Fruit fly (Drosophila melanogaster) whole organism, embryonic: ENCODE data around the gene CG32271.
A peak's percentile ranks its signal among the peaks of the same experiment; 100 is the strongest.

Experiments
- Awh ChIP-seq: fragments of 200-800 bp; sonication (Bioruptor generic); IDR thresholded peaks from 2 replicates; pipeline ENCODE4, ENCODE4 v1.3.6; 2022; ENCODE audit warnings: missing biosample characterization, missing genetic modification characterization
- B-H1 ChIP-seq: fragments of 200-800 bp; sonication (Bioruptor generic); IDR thresholded peaks from 3 replicates; pipeline ENCODE4 v1.3.6; 2022; ENCODE audit warnings: missing biosample characterization, missing genetic modification characterization
- Bdp1 ChIP-seq: fragments of 200-800 bp; sonication (Bioruptor generic); optimal IDR thresholded peaks from 3 replicates; lab custom pipeline; 2016; ENCODE audit warnings: missing biosample characterization, missing genetic modification characterization
- C15 ChIP-seq: fragments of 200-800 bp; sonication (Bioruptor generic); IDR thresholded peaks from 3 replicates; pipeline ENCODE4 v1.3.6; 2022; ENCODE audit warnings: missing biosample characterization, missing genetic modification characterization
- CG10209 ChIP-seq: fragments of 200-800 bp; sonication (Bioruptor generic); optimal IDR thresholded peaks from 3 replicates; lab custom pipeline; 2017; ENCODE audit warnings: missing biosample characterization, mild to moderate bottlenecking, missing genetic modification characterization, missing genetic modification reagents
- CG1024 ChIP-seq: fragments of 200-800 bp; sonication (Bioruptor generic); IDR thresholded peaks from 2 replicates; pipeline ENCODE4 v1.3.6; 2022; ENCODE audit warnings: missing biosample characterization, missing genetic modification characterization
- CG11696 ChIP-seq: fragments of 200-800 bp; sonication (Bioruptor generic); IDR thresholded peaks from 2 replicates; pipeline ENCODE4 v1.3.6; 2022; ENCODE audit warnings: missing biosample characterization, missing genetic modification characterization
- CG12155 ChIP-seq: fragments of 200-800 bp; sonication (Bioruptor generic); optimal IDR thresholded peaks from 3 replicates; lab custom pipeline; 2016; ENCODE audit warnings: missing biosample characterization, missing genetic modification characterization
- CG17829 ChIP-seq: fragments of 200-800 bp; optimal IDR thresholded peaks from 2 replicates; lab custom pipeline; 2019; ENCODE audit warnings: missing biosample characterization, mild to moderate bottlenecking, missing genetic modification characterization, moderate library complexity
- CG1832 ChIP-seq: fragments of 200-800 bp; sonication (Bioruptor generic); optimal IDR thresholded peaks from 2 replicates; lab custom pipeline; 2017; ENCODE audit warnings: missing biosample characterization, mild to moderate bottlenecking, missing genetic modification characterization, inconsistent platforms
- CG2120 ChIP-seq: fragments of 200-800 bp; sonication (Bioruptor generic); optimal IDR thresholded peaks from 3 replicates; lab custom pipeline; 2016; ENCODE audit warnings: missing biosample characterization, missing genetic modification characterization
- CG30020 ChIP-seq: fragments of 200-800 bp; optimal IDR thresholded peaks from 2 replicates; lab custom pipeline; 2019; ENCODE audit warnings: missing biosample characterization, mild to moderate bottlenecking, missing genetic modification characterization, moderate library complexity
- CG4820 ChIP-seq: fragments of 200-800 bp; sonication (Bioruptor generic); optimal IDR thresholded peaks from 3 replicates; lab custom pipeline; 2016; ENCODE audit warnings: missing biosample characterization, missing genetic modification characterization
- CG4854 ChIP-seq: fragments of 200-800 bp; sonication (Bioruptor generic); optimal IDR thresholded peaks from 2 replicates; lab custom pipeline; 2016; ENCODE audit warnings: missing biosample characterization, missing genetic modification characterization, inconsistent platforms
- CG6683 ChIP-seq: fragments of 200-800 bp; sonication (Bioruptor generic); optimal IDR thresholded peaks from 2 replicates; lab custom pipeline; 2017; ENCODE audit warnings: missing biosample characterization, mild to moderate bottlenecking, missing genetic modification characterization, missing genetic modification reagents
- CG7745 ChIP-seq: fragments of 200-800 bp; sonication (Bioruptor generic); optimal IDR thresholded peaks from 2 replicates; lab custom pipeline; 2018; ENCODE audit warnings: missing biosample characterization, mild to moderate bottlenecking, missing genetic modification characterization, moderate library complexity
- CG9797 ChIP-seq: fragments of 200-800 bp; sonication (Bioruptor generic); optimal IDR thresholded peaks from 3 replicates; lab custom pipeline; 2018; ENCODE audit warnings: missing biosample characterization, mild to moderate bottlenecking, missing genetic modification characterization
- D ChIP-seq, 2 experiments: fragments of 200-800 bp in 1 of 2; fragments of >200 bp in 1 of 2; sonication (Bioruptor generic) in 1 of 2; optimal IDR thresholded peaks; 2 replicates in 1 of 2; 3 replicates in 1 of 2; lab custom pipeline; 2017; ENCODE audit warnings: mild to moderate bottlenecking in 1 of 2, missing biosample characterization in 1 of 2, missing genetic modification characterization in 1 of 2, missing genetic modification reagents in 1 of 2
- Drgx ChIP-seq: fragments of 200-800 bp; sonication (Bioruptor generic); IDR thresholded peaks from 2 replicates; pipeline ENCODE4 v1.3.6; 2022; ENCODE audit warnings: missing biosample characterization, missing genetic modification characterization
- Ets65A ChIP-seq: fragments of 200-800 bp; sonication (Bioruptor generic); peaks from one replicate; lab custom pipeline; 2016; ENCODE audit warnings: missing biosample characterization, missing genetic modification characterization
- Gug ChIP-seq: fragments of 200-800 bp; sonication (Bioruptor generic); IDR thresholded peaks from 4 replicates; pipeline ENCODE4 v1.3.6; 2022; ENCODE audit warnings: missing biosample characterization, missing genetic modification characterization
- HHEX ChIP-seq: fragments of 200-800 bp; sonication (Bioruptor generic); optimal IDR thresholded peaks from 3 replicates; lab custom pipeline; 2017; ENCODE audit warnings: missing biosample characterization, mild to moderate bottlenecking, missing genetic modification characterization, missing genetic modification reagents
- HLH3B ChIP-seq: fragments of 200-800 bp; sonication (Bioruptor generic); IDR thresholded peaks from 2 replicates; pipeline ENCODE4 v1.3.6; 2022; ENCODE audit warnings: missing biosample characterization, missing genetic modification characterization
- Hmr ChIP-seq: fragments of 200-800 bp; sonication (Bioruptor generic); optimal IDR thresholded peaks from 3 replicates; lab custom pipeline; 2017; ENCODE audit warnings: mild to moderate bottlenecking, missing biosample characterization, missing genetic modification reagents, missing genetic modification characterization
- Hr51 ChIP-seq, 2 experiments: fragments of 200-800 bp; sonication (Bioruptor generic); optimal IDR thresholded peaks; 2 replicates in 1 of 2; 3 replicates in 1 of 2; lab custom pipeline; 2016 to 2018; ENCODE audit warnings: missing biosample characterization in 2 of 2, missing genetic modification characterization in 2 of 2, mild to moderate bottlenecking in 1 of 2, moderate library complexity in 1 of 2
- Lim3 ChIP-seq: fragments of 200-800 bp; sonication (Bioruptor generic); IDR thresholded peaks from 2 replicates; pipeline ENCODE4 v1.3.6; 2022; ENCODE audit warnings: missing biosample characterization, missing genetic modification characterization
- Nf-YC ChIP-seq: fragments of 200-800 bp; optimal IDR thresholded peaks from 3 replicates; lab custom pipeline; 2019; ENCODE audit warnings: missing biosample characterization, mild to moderate bottlenecking, missing genetic modification characterization, moderate library complexity
- NfI ChIP-seq: fragments of 200-800 bp; sonication (Bioruptor generic); optimal IDR thresholded peaks from 3 replicates; lab custom pipeline; 2018; ENCODE audit warnings: missing biosample characterization, mild to moderate bottlenecking, missing genetic modification characterization, moderate library complexity
- PHDP ChIP-seq: fragments of 200-800 bp; sonication (Bioruptor generic); optimal IDR thresholded peaks from 3 replicates; lab custom pipeline; 2018; ENCODE audit warnings: missing biosample characterization, mild to moderate bottlenecking, missing genetic modification characterization, moderate library complexity
- Sry-δ ChIP-seq: fragments of 200-800 bp; sonication (Bioruptor generic); optimal IDR thresholded peaks from 2 replicates; lab custom pipeline; 2016; ENCODE audit warnings: missing biosample characterization, missing genetic modification characterization
- Vsx1 ChIP-seq: fragments of 200-800 bp; sonication (Bioruptor generic); optimal IDR thresholded peaks from 2 replicates; lab custom pipeline; 2017; ENCODE audit warnings: missing biosample characterization, mild to moderate bottlenecking, missing genetic modification characterization, missing genetic modification reagents
- YL-1 ChIP-seq: fragments of 200-800 bp; sonication (Bioruptor generic); optimal IDR thresholded peaks from 3 replicates; lab custom pipeline; 2017; ENCODE audit warnings: missing biosample characterization, mild to moderate bottlenecking, missing genetic modification characterization
- ac ChIP-seq: fragments of 200-800 bp; sonication (Bioruptor generic); optimal IDR thresholded peaks from 3 replicates; lab custom pipeline; 2017; ENCODE audit warnings: missing biosample characterization, mild to moderate bottlenecking, missing genetic modification characterization
- bab2 ChIP-seq: fragments of 200-800 bp; sonication (Bioruptor generic); optimal IDR thresholded peaks from 2 replicates; lab custom pipeline; 2016; ENCODE audit warnings: missing biosample characterization, missing genetic modification characterization
- btn ChIP-seq: fragments of 200-800 bp; sonication (Bioruptor generic); optimal IDR thresholded peaks from 2 replicates; lab custom pipeline; 2016; ENCODE audit warnings: missing biosample characterization, missing genetic modification characterization
- dan ChIP-seq: fragments of 200-800 bp; sonication (Bioruptor generic); IDR thresholded peaks from 2 replicates; pipeline ENCODE4 v1.3.6; 2022; ENCODE audit warnings: missing biosample characterization, missing genetic modification characterization
- emc ChIP-seq: fragments of 200-800 bp; sonication (Bioruptor generic); optimal IDR thresholded peaks from 2 replicates; lab custom pipeline; 2016; ENCODE audit warnings: missing biosample characterization, missing genetic modification characterization
- exex ChIP-seq: fragments of 200-800 bp; sonication (Bioruptor generic); optimal IDR thresholded peaks from 4 replicates; lab custom pipeline; 2018; ENCODE audit warnings: missing biosample characterization, mild to moderate bottlenecking, missing genetic modification characterization, moderate library complexity
- kah ChIP-seq: fragments of 200-800 bp; sonication (Bioruptor generic); optimal IDR thresholded peaks from 2 replicates; lab custom pipeline; 2018; ENCODE audit warnings: missing biosample characterization, mild to moderate bottlenecking, missing genetic modification characterization
- mld ChIP-seq: fragments of 200-800 bp; sonication (Bioruptor generic); IDR thresholded peaks from 3 replicates; pipeline ENCODE4 v1.3.6; 2022; ENCODE audit warnings: missing biosample characterization, missing genetic modification characterization; ENCODE audit not compliant: partially characterized antibody
- nerfin-1 ChIP-seq: fragments of 200-800 bp; sonication (Bioruptor generic); optimal IDR thresholded peaks from 3 replicates; lab custom pipeline; 2019; ENCODE audit warnings: missing biosample characterization, mild to moderate bottlenecking, missing genetic modification characterization, moderate library complexity
- pb ChIP-seq: fragments of 200-800 bp; sonication (Bioruptor generic); optimal IDR thresholded peaks from 3 replicates; lab custom pipeline; 2016; ENCODE audit warnings: missing biosample characterization, missing genetic modification characterization
- repo ChIP-seq: fragments of 200-800 bp; sonication (Bioruptor generic); optimal IDR thresholded peaks from 2 replicates; lab custom pipeline; 2016; ENCODE audit warnings: missing biosample characterization, missing genetic modification characterization
- run ChIP-seq: fragments of 200-800 bp; sonication (Bioruptor generic); optimal IDR thresholded peaks from 3 replicates; lab custom pipeline; 2018; ENCODE audit warnings: missing biosample characterization, mild to moderate bottlenecking, missing genetic modification characterization
- sna ChIP-seq: fragments of 200-800 bp; sonication (Bioruptor generic); IDR thresholded peaks from 2 replicates; pipeline ENCODE4 v1.3.6; 2022; ENCODE audit warnings: missing biosample characterization, missing genetic modification characterization; ENCODE audit not compliant: partially characterized antibody
- wor ChIP-seq: fragments of 200-800 bp; sonication (Bioruptor generic); IDR thresholded peaks from 2 replicates; pipeline ENCODE4 v1.3.6; 2022; ENCODE audit warnings: missing biosample characterization, missing genetic modification characterization
- zen ChIP-seq: fragments of 200-800 bp; sonication (Bioruptor generic); optimal IDR thresholded peaks from 3 replicates; lab custom pipeline; 2018; ENCODE audit warnings: missing biosample characterization, mild to moderate bottlenecking, missing genetic modification characterization, moderate library complexity
- zen2 ChIP-seq: fragments of 200-800 bp; sonication (Bioruptor generic); IDR thresholded peaks from 3 replicates; pipeline ENCODE4 v1.3.6; 2022; ENCODE audit warnings: missing biosample characterization, missing genetic modification characterization; ENCODE audit not compliant: partially characterized antibody

The CG32271 gene

dm6 chr3L:3222643-3223389 is 19.9 kb upstream of the CG32271 start, which contains the start of the genes RpL28 and eIF1 (continued):
- TF ChIP-seq CG1024, result peak; percentile 84
- TF ChIP-seq wor, result peak; percentile 63
- TF ChIP-seq CG6683, result peak; percentile 81
- TF ChIP-seq Vsx1 (GFP tag; lab: Kevin White, UChicago), result peak; percentile 92
- TF ChIP-seq HHEX (GFP tag; lab: Kevin White, UChicago), result peak; percentile 95
- peak; percentile 40 for TF ChIP-seq CG7745
- no peak for TF ChIP-seq dan (GFP tag; lab: Robert Waterston, UW)
- peak; percentile 57 for TF ChIP-seq Gug (GFP tag; lab: Robert Waterston, UW)
- TF ChIP-seq Awh (GFP tag; lab: Robert Waterston, UW), result peak; percentile 86
- TF ChIP-seq btn (GFP tag; lab: Kevin White, UChicago), result peak; percentile 79
- TF ChIP-seq Ets65A (GFP tag; lab: Kevin White, UChicago), result peak; percentile 99
- no peak for TF ChIP-seq Drgx (GFP tag; lab: Robert Waterston, UW)
- peak; percentile 96 for TF ChIP-seq Hmr (GFP tag; lab: Kevin White, UChicago)
- peak; percentile 88 for TF ChIP-seq pb (GFP tag; lab: Kevin White, UChicago)
- peak; percentile 53 for TF ChIP-seq exex (tag; lab: Kevin White, UChicago)
- TF ChIP-seq Hr51 (GFP tag; optimal IDR thresholded peaks at IDR 0.05; lab: Kevin White, UChicago), result peak; percentile 45 to 93
- TF ChIP-seq CG1832, result no peak
- peak; percentile 87 for TF ChIP-seq Bdp1 (GFP tag; lab: Kevin White, UChicago)
- peak; percentile 90 for TF ChIP-seq emc
- TF ChIP-seq CG4820 (GFP tag; lab: Kevin White, UChicago), result peak; percentile 82
- peak; percentile 88 for TF ChIP-seq ac
- TF ChIP-seq NfI, result peak; percentile 98
- peak; percentile 81 for TF ChIP-seq Nf-YC (tag; lab: Kevin White, UChicago)
- peak; percentile 86; the same call in 2 of the 3 replicates for TF ChIP-seq C15 (GFP tag; lab: Robert Waterston, UW)
- peak; percentile 98 for TF ChIP-seq YL-1 (GFP tag; lab: Kevin White, UChicago)
- TF ChIP-seq CG11696 (GFP tag; lab: Robert Waterston, UW), result peak; percentile 62
- no peak for TF ChIP-seq D (optimal IDR thresholded peaks at IDR 0.05; lab: Kevin White, UChicago)
- peak; percentile 90 for TF ChIP-seq D (GFP tag; optimal IDR thresholded peaks at IDR 0.05; lab: Kevin White, UChicago)
- no peak for TF ChIP-seq Lim3 (GFP tag; lab: Robert Waterston, UW)
- 0 out of 3 replicates have a peak, but pooled peaks have one; percentile 39 for TF ChIP-seq mld
- TF ChIP-seq CG4854, result peak; percentile 85
- peak; percentile 78 for TF ChIP-seq bab2 (GFP tag; lab: Kevin White, UChicago)
- peak; percentile 83 for TF ChIP-seq CG12155
- TF ChIP-seq HLH3B (GFP tag; lab: Robert Waterston, UW), result peak; percentile 82
- peak; percentile 54 for TF ChIP-seq run (tag; lab: Kevin White, UChicago)
- TF ChIP-seq nerfin-1 (tag; lab: Kevin White, UChicago), result peak; percentile 85
- peak; percentile 95 for TF ChIP-seq CG10209
- peak; percentile 89 for TF ChIP-seq Sry-δ (GFP tag; lab: Kevin White, UChicago)
- peak; percentile 85 for TF ChIP-seq CG17829
- peak; percentile 88 for TF ChIP-seq zen (tag; lab: Kevin White, UChicago)
- TF ChIP-seq repo (GFP tag; lab: Kevin White, UChicago), result peak; percentile 92
- TF ChIP-seq PHDP (tag; lab: Kevin White, UChicago), result peak; percentile 84
- TF ChIP-seq CG2120 (GFP tag; lab: Kevin White, UChicago), result peak; percentile 77
- peak; percentile 88 for TF ChIP-seq kah (GFP tag; lab: Kevin White, UChicago)
- TF ChIP-seq B-H1 (GFP tag; lab: Robert Waterston, UW), result peak; percentile 81
- TF ChIP-seq sna (GFP tag; lab: Robert Waterston, UW), result peak; percentile 73
- peak; percentile 71 for TF ChIP-seq CG9797 (GFP tag; lab: Kevin White, UChicago)
- TF ChIP-seq zen2, result peak; percentile 47; the same call in 2 of the 3 replicates
- peak; percentile 85 for TF ChIP-seq CG30020 (tag; lab: Kevin White, UChicago)
